Worm (Caenorhabditis elegans): Measurements from ENCODE around the gene C34F6.5.

The C34F6.5 gene

ce11 chrX:11250983-11251382, 42.3 kb upstream of the C34F6.5 start:
- TF ChIP-seq madf-8 (GFP tag; conservative IDR thresholded peaks at IDR 0.05) (no peak), pha-4 (tag; optimal IDR thresholded peaks at IDR 0.05) (no peak), hlh-12 (tag; optimal IDR thresholded peaks at IDR 0.05) (no peak), F37B4.10 (GFP tag; IDR thresholded peaks at IDR 0.05) (no peak), madf-10 (tag; optimal IDR thresholded peaks at IDR 0.05) (no peak), snpc-4 (GFP tag; optimal IDR thresholded peaks at IDR 0.05) (no peak), snpc-4 (tag; optimal IDR thresholded peaks at IDR 0.05) (no peak), F57C9.4 (tag; optimal IDR thresholded peaks at IDR 0.05) (no peak), D2030.7 (GFP tag; IDR thresholded peaks at IDR 0.05) (no peak), ceh-40 (GFP tag; IDR thresholded peaks at IDR 0.05) (no peak), attf-5 (GFP tag; optimal IDR thresholded peaks at IDR 0.05) (no peak), F52B5.7 (tag; optimal IDR thresholded peaks at IDR 0.05) (no peak), dox-1 (GFP tag; IDR thresholded peaks at IDR 0.05) (no peak), chd-7 (tag; optimal IDR thresholded peaks at IDR 0.05) (no peak), egl-44 (GFP tag; IDR thresholded peaks at IDR 0.05) (no peak), tbp1 (GFP tag; optimal IDR thresholded peaks at IDR 0.05) (no peak), sptf-2 (GFP tag; optimal IDR thresholded peaks at IDR 0.05) (no peak), ZK185.1 (tag; optimal IDR thresholded peaks at IDR 0.05; ENCODE audit: poor library complexity, severe bottlenecking) (no peak), mxl-1 (tag; optimal IDR thresholded peaks at IDR 0.05) (no peak)

- TF ChIP-seq tbp1 (GFP tag; optimal IDR thresholded peaks at IDR 0.05) (no peak), tlf-1 (GFP tag; optimal IDR thresholded peaks at IDR 0.05) (no peak), B0336.3 (GFP tag; IDR thresholded peaks at IDR 0.05) (no peak), mes-4 (tag; optimal IDR thresholded peaks at IDR 0.05) (no peak), rec-8 (tag; optimal IDR thresholded peaks at IDR 0.05) (no peak), tbx-9 (tag; optimal IDR thresholded peaks at IDR 0.05; ENCODE audit: borderline replicate concordance) (no peak), bed-1 (GFP tag; IDR thresholded peaks at IDR 0.05) (0 out of 2 replicates have a peak, but pooled peaks have one; percentile 26)
These were observed 40.7 kb upstream of the C34F6.5 start for ce11 chrX:11249392-11249791.

DNA sequence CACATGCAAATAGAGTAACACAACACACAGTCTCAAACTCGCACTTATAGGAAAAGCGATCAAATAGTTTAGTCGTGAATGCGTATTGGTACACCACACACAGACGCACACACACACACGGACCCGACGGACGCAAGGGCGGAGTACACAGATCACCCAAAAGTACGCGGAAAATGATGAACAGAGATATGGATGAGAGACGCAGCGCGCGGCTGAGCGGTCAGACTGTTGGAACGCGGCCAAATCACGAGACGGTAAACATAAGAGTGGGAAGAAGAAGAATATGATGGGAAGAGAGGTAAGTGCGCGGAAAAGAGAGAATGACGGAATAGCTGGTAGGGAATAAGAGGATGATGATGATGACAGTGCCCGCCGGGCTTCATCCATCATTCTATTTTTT, 39.4 kb upstream of the C34F6.5 start:
- TF ChIP-seq ztf-22 (GFP tag; optimal IDR thresholded peaks at IDR 0.05) (no peak), lin-26 (GFP tag; IDR thresholded peaks at IDR 0.05) (peak; percentile 39; the same call in 1 of the 2 replicates)

ce11 chrX:11245056-11245455, 36.4 kb upstream of the C34F6.5 start:
- TF ChIP-seq F33H1.4 (GFP tag; IDR thresholded peaks at IDR 0.05): no peak
- TF ChIP-seq ama-1 (optimal IDR thresholded peaks at IDR 0.05): no peak
- no peak for TF ChIP-seq ama-1 (GFP tag; optimal IDR thresholded peaks at IDR 0.05)
- no peak for TF ChIP-seq C06A6.2 (GFP tag; conservative IDR thresholded peaks at IDR 0.05)
- TF ChIP-seq ZK185.1 (tag; optimal IDR thresholded peaks at IDR 0.05; ENCODE audit: poor library complexity, severe bottlenecking): no peak
- TF ChIP-seq lin-35 (GFP tag; optimal IDR thresholded peaks at IDR 0.05): no peak
- TF ChIP-seq ceh-40 (GFP tag; IDR thresholded peaks at IDR 0.05): no peak
- no peak for TF ChIP-seq madf-10 (tag; optimal IDR thresholded peaks at IDR 0.05)
- no peak for TF ChIP-seq dpff-1 (tag; optimal IDR thresholded peaks at IDR 0.05)
- TF ChIP-seq ccch-3 (GFP tag; optimal IDR thresholded peaks at IDR 0.05): no peak

DNA sequence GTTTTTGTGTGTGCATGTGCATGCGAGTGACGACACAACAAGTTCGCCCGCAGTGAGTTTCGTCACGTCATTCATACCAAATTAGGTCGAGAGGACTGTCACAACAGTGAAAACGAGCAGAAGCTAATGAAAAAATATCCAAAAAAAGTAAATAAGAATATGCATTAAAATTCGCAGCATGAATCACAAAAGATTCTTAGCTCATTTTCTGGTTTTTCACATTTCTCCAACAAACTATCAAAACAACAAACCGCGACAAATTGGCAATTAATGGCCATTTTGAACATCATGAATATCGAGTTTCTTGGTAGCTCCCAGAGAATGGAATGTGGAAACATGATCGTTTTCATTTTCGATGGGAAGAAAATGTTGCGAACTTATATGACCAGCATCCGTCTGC, 34.9 kb upstream of the C34F6.5 start:
- no peak for TF ChIP-seq tbp1 (GFP tag; optimal IDR thresholded peaks at IDR 0.05)
- TF ChIP-seq K11D2.4 (GFP tag; IDR thresholded peaks at IDR 0.05): no peak
- TF ChIP-seq B0019.2 (GFP tag; conservative IDR thresholded peaks at IDR 0.05): no peak
- no peak for TF ChIP-seq F37B4.10 (GFP tag; IDR thresholded peaks at IDR 0.05)
- TF ChIP-seq rcor-1 (GFP tag; IDR thresholded peaks at IDR 0.05): no peak
- TF ChIP-seq ceh-58 (GFP tag; IDR thresholded peaks at IDR 0.05): no peak
- no peak for TF ChIP-seq snpc-1.1 (tag; optimal IDR thresholded peaks at IDR 0.05; ENCODE audit: insufficient read depth)
- TF ChIP-seq bed-2 (GFP tag; IDR thresholded peaks at IDR 0.05): no peak
- no peak for TF ChIP-seq xnd-1 (tag; optimal IDR thresholded peaks at IDR 0.05)
- TF ChIP-seq pbrm-1 (GFP tag; IDR thresholded peaks at IDR 0.05): no peak
- TF ChIP-seq cebp-2 (GFP tag; IDR thresholded peaks at IDR 0.05): no peak
- no peak for TF ChIP-seq him-1 (tag; optimal IDR thresholded peaks at IDR 0.05)
- TF ChIP-seq ztf-26 (tag; optimal IDR thresholded peaks at IDR 0.05): no peak
- no peak for TF ChIP-seq F52B5.7 (tag; optimal IDR thresholded peaks at IDR 0.05)

All from whole organism, young adult.